Fruit fly (Drosophila melanogaster): Measurements from ENCODE around the gene mh.

Gene mh

DNA sequence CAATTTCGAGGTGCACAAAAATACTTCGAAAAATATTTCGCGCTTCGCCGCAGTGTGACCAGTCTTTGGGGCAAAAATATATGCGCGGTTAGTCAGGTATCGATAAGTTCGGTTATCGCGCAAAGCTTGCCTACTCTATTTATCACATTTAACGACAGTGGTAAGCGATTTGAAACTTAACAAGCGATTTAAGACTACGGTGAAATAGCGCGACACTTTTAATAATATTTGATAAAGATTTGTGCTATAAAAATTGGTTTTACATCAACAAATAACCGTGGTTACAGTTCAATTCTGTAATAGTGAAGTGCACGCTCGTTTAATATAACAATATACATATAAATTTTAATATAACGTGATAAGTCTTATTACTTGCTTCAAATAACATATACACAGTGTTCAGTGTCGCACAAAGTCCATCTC, at the start of gene mh:
TSS of gene mh (minus strand) at position 34 of the 423 bp plus-strand sequence.
- no peak for TF ChIP-seq Dll (optimal IDR thresholded peaks at IDR 0.05)
- TF ChIP-seq CG8478 (optimal IDR thresholded peaks at IDR 0.05): no peak
- TF ChIP-seq EcR (GFP tag; optimal IDR thresholded peaks at IDR 0.05): no peak
- no peak for TF ChIP-seq psq (optimal IDR thresholded peaks at IDR 0.05)
- no peak for TF ChIP-seq usp (GFP tag; optimal IDR thresholded peaks at IDR 0.05)
- no peak for TF ChIP-seq pan (optimal IDR thresholded peaks at IDR 0.05)

- TF ChIP-seq psq (optimal IDR thresholded peaks at IDR 0.05) (no peak), CG8478 (optimal IDR thresholded peaks at IDR 0.05) (no peak), pan (optimal IDR thresholded peaks at IDR 0.05) (no peak), usp (GFP tag; optimal IDR thresholded peaks at IDR 0.05) (no peak), Dll (optimal IDR thresholded peaks at IDR 0.05) (no peak), EcR (GFP tag; optimal IDR thresholded peaks at IDR 0.05) (no peak)
These were observed 47.4 kb upstream of the mh start for dm6 chrX:15522426-15523153.

- TF ChIP-seq Dll (optimal IDR thresholded peaks at IDR 0.05) (no peak), usp (GFP tag; optimal IDR thresholded peaks at IDR 0.05) (no peak), EcR (GFP tag; optimal IDR thresholded peaks at IDR 0.05) (no peak), psq (optimal IDR thresholded peaks at IDR 0.05) (no peak), CG8478 (optimal IDR thresholded peaks at IDR 0.05) (no peak), pan (optimal IDR thresholded peaks at IDR 0.05) (no peak)
These were observed 36.2 kb upstream of the mh start for dm6 chrX:15511399-15511798.

dm6 chrX:15502864-15503263, 27.7 kb upstream of the mh start:
- TF ChIP-seq CG8478 (optimal IDR thresholded peaks at IDR 0.05) (no peak), usp (GFP tag; optimal IDR thresholded peaks at IDR 0.05) (no peak), EcR (GFP tag; optimal IDR thresholded peaks at IDR 0.05) (no peak), pan (optimal IDR thresholded peaks at IDR 0.05) (no peak), Dll (optimal IDR thresholded peaks at IDR 0.05) (no peak), psq (optimal IDR thresholded peaks at IDR 0.05) (no peak)

DNA sequence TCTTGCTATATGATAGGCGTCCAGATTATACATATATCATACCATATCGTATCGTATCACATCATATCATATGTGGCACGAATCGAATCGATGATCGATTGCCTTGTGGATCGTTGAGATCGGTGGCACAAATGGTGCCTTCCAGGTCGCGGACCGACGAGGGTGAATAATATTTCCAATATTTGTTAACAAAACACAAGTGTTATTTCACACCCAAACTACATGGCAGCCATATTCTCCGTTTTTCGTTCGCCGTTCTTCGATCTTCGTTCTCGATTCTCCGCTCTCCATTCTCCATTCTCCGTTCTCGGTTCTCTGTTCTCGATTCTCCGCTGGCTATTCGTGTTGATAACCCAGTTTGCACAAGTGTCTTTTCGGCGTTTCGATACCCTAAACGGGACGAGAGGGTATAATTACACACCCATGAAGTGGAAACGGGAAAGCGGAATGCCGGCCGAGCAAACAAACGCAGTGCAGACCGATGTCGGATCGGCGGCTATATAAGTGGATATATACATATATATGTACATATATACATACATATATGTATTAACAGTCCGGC, 26.6 kb upstream of the mh start:
- no peak for TF ChIP-seq EcR (GFP tag; optimal IDR thresholded peaks at IDR 0.05)
- no peak for TF ChIP-seq CG8478 (optimal IDR thresholded peaks at IDR 0.05)
- TF ChIP-seq Dll (optimal IDR thresholded peaks at IDR 0.05): no peak

dm6 chrX:15499996-15500904, 25.1 kb upstream of the mh start:
- TF ChIP-seq psq (optimal IDR thresholded peaks at IDR 0.05) (no peak), usp (GFP tag; optimal IDR thresholded peaks at IDR 0.05) (no peak), Dll (optimal IDR thresholded peaks at IDR 0.05) (no peak), EcR (GFP tag; optimal IDR thresholded peaks at IDR 0.05) (no peak), CG8478 (optimal IDR thresholded peaks at IDR 0.05) (no peak), pan (optimal IDR thresholded peaks at IDR 0.05) (no peak)

DNA sequence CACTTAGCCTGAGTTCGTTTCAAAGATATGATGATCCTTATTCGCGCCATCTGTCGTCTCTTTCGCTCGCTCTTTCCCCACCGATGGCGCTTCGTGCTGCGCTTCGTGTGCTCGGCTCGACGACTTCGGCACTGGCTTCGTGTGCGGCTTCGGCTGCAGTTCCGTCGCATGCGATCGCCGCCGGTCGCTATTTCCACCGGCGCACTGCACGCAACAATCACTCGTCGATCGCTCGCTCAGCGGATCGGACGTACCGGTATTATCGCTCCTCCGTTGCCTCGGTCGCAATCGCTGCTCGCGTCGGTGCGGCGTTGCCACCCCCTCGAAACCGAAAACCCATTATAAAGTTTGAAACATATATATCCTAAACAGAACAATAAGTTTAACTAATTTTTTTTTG, 23.6 kb upstream of the mh start:
- TF ChIP-seq usp (GFP tag; optimal IDR thresholded peaks at IDR 0.05): no peak
- no peak for TF ChIP-seq psq (optimal IDR thresholded peaks at IDR 0.05)
- TF ChIP-seq CG8478 (optimal IDR thresholded peaks at IDR 0.05): no peak
- no peak for TF ChIP-seq pan (optimal IDR thresholded peaks at IDR 0.05)
- TF ChIP-seq Dll (optimal IDR thresholded peaks at IDR 0.05): no peak
- no peak for TF ChIP-seq EcR (GFP tag; optimal IDR thresholded peaks at IDR 0.05)

DNA sequence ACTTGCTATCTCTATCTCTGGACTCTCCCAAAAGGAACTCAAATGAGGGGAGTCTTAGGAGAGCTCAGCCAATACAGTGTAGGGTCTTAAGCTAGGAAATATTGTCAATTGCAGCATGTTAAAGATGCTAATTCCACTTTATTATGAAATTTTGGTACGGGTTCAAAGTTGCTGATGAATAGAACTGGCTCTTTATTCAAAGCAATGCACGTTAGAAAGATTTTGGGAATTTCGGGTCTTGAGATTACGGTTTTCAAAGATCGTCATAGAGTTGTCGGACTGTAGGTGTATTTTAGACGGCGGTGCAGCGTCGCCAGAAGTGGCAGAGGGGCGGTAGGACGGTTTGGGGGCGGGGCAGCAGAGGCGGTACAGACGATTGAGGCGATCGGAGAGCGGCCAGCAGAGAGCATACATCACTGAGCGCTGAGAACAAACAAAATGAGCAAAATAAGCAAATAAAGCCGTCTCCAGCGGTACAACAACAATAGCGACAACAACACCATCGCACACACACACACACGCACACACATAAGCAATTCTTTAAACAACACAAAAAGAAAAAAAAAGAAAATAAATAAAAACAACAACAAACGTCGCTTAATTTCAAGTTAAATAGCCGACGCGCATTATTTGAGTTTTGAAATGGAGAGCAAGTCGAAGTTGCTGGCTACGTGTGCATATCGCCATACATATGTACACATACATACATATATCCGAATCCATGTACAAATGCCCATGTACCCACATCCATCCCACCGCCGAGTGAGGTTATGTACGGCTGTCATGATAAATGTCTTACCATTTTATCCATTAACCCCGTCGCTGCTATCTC, 22.5 kb upstream of the mh start:
- TF ChIP-seq usp (GFP tag; optimal IDR thresholded peaks at IDR 0.05): no peak
- no peak for TF ChIP-seq pan (optimal IDR thresholded peaks at IDR 0.05)
- TF ChIP-seq psq (optimal IDR thresholded peaks at IDR 0.05): no peak
- no peak for TF ChIP-seq Dll (optimal IDR thresholded peaks at IDR 0.05)
- TF ChIP-seq EcR (GFP tag; optimal IDR thresholded peaks at IDR 0.05): no peak

DNA sequence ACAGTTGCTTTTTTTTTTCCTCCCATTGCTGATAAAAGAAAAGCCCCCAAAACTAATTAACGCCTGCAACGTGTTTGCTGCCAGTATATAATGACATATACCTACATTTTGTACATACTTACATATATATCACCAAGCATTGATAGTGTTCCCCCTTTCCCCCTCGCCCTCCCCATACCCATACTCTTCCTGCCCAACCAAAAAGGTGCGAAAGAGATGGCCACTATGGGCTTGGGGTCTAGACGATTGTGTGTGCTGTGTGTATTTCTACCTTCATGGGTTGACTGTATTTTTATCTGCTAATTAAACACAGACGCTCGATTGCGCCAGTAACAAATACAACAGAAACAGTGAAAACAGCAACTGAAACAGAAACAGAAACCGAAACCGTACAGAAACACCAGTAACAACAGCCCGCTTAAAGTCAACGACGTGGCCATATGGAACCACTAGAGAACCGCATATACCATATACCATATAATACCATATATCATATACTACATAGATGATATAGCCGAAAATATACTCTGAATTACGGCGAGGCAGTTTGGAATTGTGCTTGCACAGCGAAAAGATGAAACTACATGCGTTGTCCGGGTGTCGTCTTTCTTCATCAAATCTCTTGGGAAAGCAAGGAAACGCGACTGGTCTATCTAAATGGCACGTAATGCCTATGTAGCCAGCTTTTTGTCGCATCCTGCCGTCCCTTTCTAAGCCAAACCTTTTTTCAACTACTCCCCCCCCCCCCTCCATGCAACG, 21.6 kb upstream of the mh start:
- TF ChIP-seq psq (optimal IDR thresholded peaks at IDR 0.05) (no peak), EcR (GFP tag; optimal IDR thresholded peaks at IDR 0.05) (no peak), Dll (optimal IDR thresholded peaks at IDR 0.05) (no peak), usp (GFP tag; optimal IDR thresholded peaks at IDR 0.05) (no peak), pan (optimal IDR thresholded peaks at IDR 0.05) (no peak), CG8478 (optimal IDR thresholded peaks at IDR 0.05) (no peak)

- TF ChIP-seq CG8478 (optimal IDR thresholded peaks at IDR 0.05) (no peak), psq (optimal IDR thresholded peaks at IDR 0.05) (no peak), Dll (optimal IDR thresholded peaks at IDR 0.05) (no peak), pan (optimal IDR thresholded peaks at IDR 0.05) (no peak), EcR (GFP tag; optimal IDR thresholded peaks at IDR 0.05) (no peak)
These were observed 20.6 kb upstream of the mh start for dm6 chrX:15495600-15496379.

All from whole organism.